Worm (Caenorhabditis elegans) whole organism, L1 larva: ENCODE measurements around the gene sftb-1.

Experiments
- ceh-82 ChIP-seq, 3 experiments: fragments of 150-350 bp in 1 of 3; sonication (generic microtip) in 2 of 3; optimal IDR thresholded peaks; 2 replicates each; lab custom pipeline; 2014 to 2017; ENCODE audit warnings: missing biosample characterization in 3 of 3, missing genetic modification characterization in 3 of 3
- elt-3 ChIP-seq, 6 experiments: fragments of 150-350 bp in 1 of 6; sonication (generic microtip); optimal IDR thresholded peaks; 2 replicates each; lab custom pipeline; 2017 to 2018; ENCODE audit warnings: missing biosample characterization in 6 of 6, missing genetic modification characterization in 6 of 6, inconsistent platforms in 1 of 6
- grh-1 ChIP-seq: fragments of 200-800 bp; sonication (Bioruptor generic); IDR thresholded peaks from 2 replicates; pipeline ENCODE4 v1.3.6; 2022; ENCODE audit warnings: missing genetic modification reagents, missing genetic modification characterization, missing compliant biosample characterization
- nhr-77 ChIP-seq: fragments of 150-350 bp; optimal IDR thresholded peaks from 2 replicates; lab custom pipeline; 2014; ENCODE audit warnings: missing biosample characterization, missing genetic modification characterization
- skn-1 ChIP-seq: fragments of 150-350 bp; optimal IDR thresholded peaks from 2 replicates; lab custom pipeline; 2014; ENCODE audit warnings: missing biosample characterization, missing genetic modification characterization

ce11 chrIII:4232811-4233269 is 36.2 kb downstream of the sftb-1 start, which contains the start of gene nhr-20:
- no peak for TF ChIP-seq grh-1
- no peak for TF ChIP-seq skn-1 (tag; lab: Kevin White, UChicago)
- no peak for TF ChIP-seq nhr-77
- no peak for TF ChIP-seq ceh-82 (tag; optimal IDR thresholded peaks at IDR 0.05; lab: Kevin White, UChicago)
- TF ChIP-seq elt-3 (tag; optimal IDR thresholded peaks at IDR 0.05; lab: Kevin White, UChicago): no peak
